Fruit fly (Drosophila melanogaster) whole organism, embryonic: Measurements from ENCODE around the gene mdu.

ENCODE experiments used
- Bgb ChIP-seq: fragments of 200-800 bp; sonication (Bioruptor generic); IDR thresholded peaks from 2 replicates; pipeline ENCODE4 v1.3.6; 2022; ENCODE audit warnings: missing biosample characterization, missing genetic modification characterization; ENCODE audit not compliant: partially characterized antibody
- Blimp-1 ChIP-seq: fragments of 200-800 bp; sonication (Bioruptor generic); optimal IDR thresholded peaks from 3 replicates; lab custom pipeline; 2018; ENCODE audit warnings: missing biosample characterization, missing genetic modification characterization, mild to moderate bottlenecking, moderate library complexity, missing genetic modification reagents
- BtbVII ChIP-seq: fragments of 200-800 bp; sonication (Bioruptor generic); optimal IDR thresholded peaks from 3 replicates; lab custom pipeline; 2017; ENCODE audit warnings: missing biosample characterization, mild to moderate bottlenecking, missing genetic modification characterization
- CG11456 ChIP-seq: fragments of 200-800 bp; sonication (Bioruptor generic); IDR thresholded peaks from 3 replicates; pipeline ENCODE4 v1.3.6; 2022; ENCODE audit warnings: missing biosample characterization, missing genetic modification characterization
- CG11504 ChIP-seq: fragments of 200-800 bp; sonication (Bioruptor generic); optimal IDR thresholded peaks from 3 replicates; lab custom pipeline; 2019; ENCODE audit warnings: missing biosample characterization, mild to moderate bottlenecking, missing genetic modification characterization, moderate library complexity
- CG11696 ChIP-seq: fragments of 200-800 bp; sonication (Bioruptor generic); IDR thresholded peaks from 2 replicates; pipeline ENCODE4 v1.3.6; 2022; ENCODE audit warnings: missing biosample characterization, missing genetic modification characterization
- CG12769 ChIP-seq: fragments of 200-800 bp; sonication (Bioruptor generic); optimal IDR thresholded peaks from 2 replicates; lab custom pipeline; 2019; ENCODE audit warnings: missing biosample characterization, mild to moderate bottlenecking, missing genetic modification characterization, moderate library complexity
- CG13624 ChIP-seq: fragments of 200-800 bp; sonication (Bioruptor generic); optimal IDR thresholded peaks from 2 replicates; lab custom pipeline; 2016; ENCODE audit warnings: missing biosample characterization, missing genetic modification characterization
- CG1647 ChIP-seq: fragments of 200-800 bp; sonication (Bioruptor generic); optimal IDR thresholded peaks from 3 replicates; lab custom pipeline; 2016; ENCODE audit warnings: missing biosample characterization, missing genetic modification characterization
- CG16813 ChIP-seq: fragments of 200-800 bp; sonication (Bioruptor generic); IDR thresholded peaks from 3 replicates; pipeline ENCODE4 v1.3.6; 2022; ENCODE audit warnings: missing biosample characterization, missing genetic modification characterization; ENCODE audit not compliant: partially characterized antibody
- CG17328 ChIP-seq: fragments of 200-800 bp; sonication (Bioruptor generic); IDR thresholded peaks from 2 replicates; pipeline ENCODE4 v1.3.6; 2022; ENCODE audit warnings: missing biosample characterization, missing genetic modification characterization
- CG3407 ChIP-seq: fragments of 200-800 bp; sonication (Bioruptor generic); optimal IDR thresholded peaks from 2 replicates; lab custom pipeline; 2018; ENCODE audit warnings: missing biosample characterization, mild to moderate bottlenecking, missing genetic modification characterization
- CG5953 ChIP-seq: fragments of 200-800 bp; sonication (Bioruptor generic); IDR thresholded peaks from 2 replicates; pipeline ENCODE4 v1.3.6; 2022; ENCODE audit warnings: missing biosample characterization, missing genetic modification characterization
- CG6689 ChIP-seq: fragments of 200-800 bp; sonication (Bioruptor generic); IDR thresholded peaks from 2 replicates; pipeline ENCODE4 v1.3.6; 2022; ENCODE audit warnings: missing biosample characterization, missing genetic modification characterization
- CG7839 ChIP-seq: fragments of 200-800 bp; sonication (Bioruptor generic); optimal IDR thresholded peaks from 3 replicates; lab custom pipeline; 2018; ENCODE audit warnings: missing biosample characterization, mild to moderate bottlenecking, missing genetic modification characterization, moderate library complexity
- CG8388 ChIP-seq: fragments of 200-800 bp; sonication (Bioruptor generic); optimal IDR thresholded peaks from 2 replicates; lab custom pipeline; 2019; ENCODE audit warnings: missing biosample characterization, mild to moderate bottlenecking, missing genetic modification characterization, moderate library complexity
- CG9727 ChIP-seq: fragments of 200-800 bp; sonication (Bioruptor generic); optimal IDR thresholded peaks from 3 replicates; lab custom pipeline; 2017; ENCODE audit warnings: missing biosample characterization, mild to moderate bottlenecking, missing genetic modification characterization
- CkIIα-i1 ChIP-seq: fragments of 200-800 bp; sonication (Bioruptor generic); IDR thresholded peaks from 2 replicates; pipeline ENCODE4 v1.3.6; 2022; ENCODE audit warnings: missing biosample characterization, missing genetic modification characterization
- Dll ChIP-seq: fragments of 200-800 bp; sonication (Bioruptor generic); IDR thresholded peaks from 4 replicates; pipeline ENCODE4 v1.3.6; 2022; ENCODE audit warnings: missing biosample characterization, missing genetic modification characterization; ENCODE audit not compliant: partially characterized antibody
- Ets65A ChIP-seq: fragments of 200-800 bp; sonication (Bioruptor generic); peaks from one replicate; lab custom pipeline; 2016; ENCODE audit warnings: missing biosample characterization, missing genetic modification characterization
- H15 ChIP-seq: fragments of 200-800 bp; sonication (Bioruptor generic); IDR thresholded peaks from 3 replicates; pipeline ENCODE4 v1.3.6; 2022; ENCODE audit warnings: missing biosample characterization, missing genetic modification characterization
- Jarid2 ChIP-seq: fragments of 200-800 bp; sonication (Bioruptor generic); optimal IDR thresholded peaks from 3 replicates; lab custom pipeline; 2017; ENCODE audit warnings: mild to moderate bottlenecking, missing biosample characterization, missing genetic modification reagents, missing genetic modification characterization
- NC2α ChIP-seq: fragments of 200-800 bp; sonication (Bioruptor generic); optimal IDR thresholded peaks from 2 replicates; lab custom pipeline; 2016; ENCODE audit warnings: missing biosample characterization, missing genetic modification characterization
- Opbp ChIP-seq: fragments of 200-800 bp; sonication (Bioruptor generic); IDR thresholded peaks from 3 replicates; pipeline ENCODE4 v1.3.6; 2022; ENCODE audit warnings: missing biosample characterization, missing genetic modification characterization; ENCODE audit not compliant: partially characterized antibody
- Rfx ChIP-seq: fragments of 200-800 bp; sonication (Bioruptor generic); IDR thresholded peaks from 2 replicates; pipeline ENCODE4 v1.3.6; 2022; ENCODE audit warnings: missing biosample characterization, missing genetic modification characterization
- Sox102F ChIP-seq: fragments of 200-800 bp; sonication (Bioruptor generic); optimal IDR thresholded peaks from 2 replicates; lab custom pipeline; 2018; ENCODE audit warnings: missing biosample characterization, mild to moderate bottlenecking, missing genetic modification characterization, moderate library complexity
- Spps ChIP-seq: fragments of 200-800 bp; sonication (Bioruptor generic); optimal IDR thresholded peaks from 2 replicates; lab custom pipeline; 2018; ENCODE audit warnings: missing biosample characterization, mild to moderate bottlenecking, missing genetic modification characterization
- crc ChIP-seq: fragments of 200-800 bp; sonication (Bioruptor generic); optimal IDR thresholded peaks from 2 replicates; lab custom pipeline; 2016; ENCODE audit warnings: missing biosample characterization, missing genetic modification characterization
- crol ChIP-seq: fragments of 200-800 bp; sonication (Bioruptor generic); IDR thresholded peaks from 2 replicates; pipeline ENCODE4 v1.3.6; 2022; ENCODE audit warnings: missing biosample characterization, missing genetic modification characterization
- dimm ChIP-seq: fragments of 200-800 bp; sonication (Bioruptor generic); IDR thresholded peaks from 2 replicates; pipeline ENCODE4 v1.3.6; 2022; ENCODE audit warnings: missing biosample characterization, missing genetic modification characterization
- dmrt99B ChIP-seq: fragments of 200-800 bp; sonication (Bioruptor generic); optimal IDR thresholded peaks from 2 replicates; lab custom pipeline; 2018; ENCODE audit warnings: missing biosample characterization, mild to moderate bottlenecking, missing genetic modification characterization, moderate library complexity
- esg ChIP-seq: fragments of 200-800 bp; sonication (Bioruptor generic); conservative IDR thresholded peaks from 2 replicates; pipeline ENCODE4 v1.3.6; 2022; ENCODE audit warnings: missing biosample characterization, missing genetic modification characterization
- eve ChIP-seq, 2 experiments: fragments of >200 bp; optimal IDR thresholded peaks; 2 replicates each; lab custom pipeline; 2017; ENCODE audit warnings: missing biosample characterization in 2 of 2, missing genetic modification characterization in 2 of 2
- gem ChIP-seq: fragments of 200-800 bp; sonication (Bioruptor generic); optimal IDR thresholded peaks from 2 replicates; lab custom pipeline; 2019; ENCODE audit warnings: missing biosample characterization, mild to moderate bottlenecking, missing genetic modification characterization, moderate library complexity
- her ChIP-seq: fragments of 200-800 bp; sonication (Bioruptor generic); optimal IDR thresholded peaks from 2 replicates; lab custom pipeline; 2016; ENCODE audit warnings: missing biosample characterization, missing genetic modification characterization
- jigr1 ChIP-seq: fragments of 200-800 bp; sonication (Bioruptor generic); IDR thresholded peaks from 3 replicates; pipeline ENCODE4 v1.3.6; 2022; ENCODE audit warnings: missing biosample characterization, missing genetic modification characterization
- kay ChIP-seq: fragments of 200-800 bp; sonication (Bioruptor generic); optimal IDR thresholded peaks from 2 replicates; lab custom pipeline; 2016; ENCODE audit warnings: missing biosample characterization, missing genetic modification characterization
- lab ChIP-seq: fragments of 200-800 bp; sonication (Bioruptor generic); optimal IDR thresholded peaks from 3 replicates; lab custom pipeline; 2017; ENCODE audit warnings: missing biosample characterization, missing genetic modification characterization, mild to moderate bottlenecking, moderate library complexity, missing genetic modification reagents
- mam ChIP-seq: fragments of 200-800 bp; sonication (Bioruptor generic); optimal IDR thresholded peaks from 3 replicates; lab custom pipeline; 2016; ENCODE audit warnings: missing biosample characterization, missing genetic modification characterization
- pan ChIP-seq, 4 experiments: fragments of >200 bp in 3 of 4; fragments of 200-800 bp in 1 of 4; sonication (Bioruptor generic) in 1 of 4; optimal IDR thresholded peaks in 3 of 4; IDR thresholded peaks in 1 of 4; 2 replicates each; pipeline versions ENCODE4 v1.3.6 to Lab custom; 2017 to 2022; ENCODE audit warnings: missing biosample characterization in 2 of 4, missing genetic modification characterization in 2 of 4, mixed read lengths in 1 of 4
- prd ChIP-seq, 3 experiments: fragments of >200 bp in 2 of 3; fragments of 200-800 bp in 1 of 3; sonication (Bioruptor generic) in 1 of 3; optimal IDR thresholded peaks in 2 of 3; IDR thresholded peaks in 1 of 3; 2 replicates in 2 of 3; 3 replicates in 1 of 3; pipeline versions ENCODE4 v1.3.6 to Lab custom; 2017 to 2022; ENCODE audit warnings: missing biosample characterization in 1 of 3, missing genetic modification characterization in 1 of 3
- row ChIP-seq: fragments of 200-800 bp; sonication (Bioruptor generic); IDR thresholded peaks from 3 replicates; pipeline ENCODE4 v1.3.6; 2022; ENCODE audit warnings: missing biosample characterization, missing genetic modification characterization
- sens ChIP-seq: fragments of 200-800 bp; sonication (Bioruptor generic); peaks from one replicate; lab custom pipeline; 2016; ENCODE audit warnings: missing biosample characterization, missing genetic modification characterization
- tin ChIP-seq: fragments of 200-800 bp; sonication (Bioruptor generic); optimal IDR thresholded peaks from 3 replicates; lab custom pipeline; 2016; ENCODE audit warnings: missing biosample characterization, missing genetic modification characterization
- trem ChIP-seq: fragments of 200-800 bp; optimal IDR thresholded peaks from 3 replicates; lab custom pipeline; 2019; ENCODE audit warnings: missing biosample characterization, mild to moderate bottlenecking, missing genetic modification characterization, moderate library complexity
- vfl ChIP-seq: fragments of 200-800 bp; sonication (Bioruptor generic); optimal IDR thresholded peaks from 2 replicates; lab custom pipeline; 2016; ENCODE audit warnings: missing biosample characterization, missing genetic modification characterization

The mdu gene

DNA sequence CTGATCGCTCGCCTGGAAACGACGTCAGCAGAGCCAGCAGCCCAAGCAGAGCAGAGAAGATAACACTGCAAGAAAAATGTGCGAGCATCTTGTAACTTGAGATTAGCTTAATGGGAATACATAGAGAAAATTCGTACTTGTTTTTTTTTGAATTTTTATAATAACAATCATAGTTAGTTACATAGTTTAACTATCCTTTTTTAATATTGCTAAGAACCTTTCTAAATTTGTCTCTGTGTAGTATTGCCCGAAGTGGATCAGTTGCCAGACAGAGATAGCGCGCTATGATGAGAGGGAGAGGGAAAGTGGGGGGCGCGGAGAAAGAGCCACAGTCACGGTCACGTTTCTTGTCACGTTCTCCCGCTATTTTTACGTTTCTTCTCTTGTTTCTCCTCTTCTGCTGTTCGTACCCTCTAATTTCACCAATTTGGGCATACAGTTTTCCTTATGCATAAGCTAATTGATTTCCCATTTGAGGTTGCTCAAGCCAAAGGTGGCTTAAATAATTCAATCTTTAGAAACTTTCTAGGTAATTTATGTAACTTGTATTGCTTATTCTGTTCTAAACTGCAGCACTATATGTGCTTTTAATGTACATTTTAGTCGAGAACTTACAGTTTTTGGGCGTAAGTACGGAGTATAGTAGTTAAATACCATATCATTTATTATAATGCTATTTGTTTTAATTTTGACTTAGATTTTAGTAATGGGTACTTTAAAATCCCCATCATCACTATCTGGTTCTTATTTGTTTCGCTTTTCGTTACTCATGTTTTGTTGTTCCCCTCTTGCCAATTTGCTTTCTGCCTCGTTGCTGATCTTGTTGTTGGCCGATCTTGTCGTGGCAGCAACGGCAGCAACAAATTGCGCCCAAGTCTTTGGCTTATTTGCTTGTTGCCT lies 14.0 kb downstream of the mdu start (continued):
- TF ChIP-seq Rfx (GFP tag; lab: Robert Waterston, UW) = peak; percentile 72
- TF ChIP-seq her = peak; percentile 34
- peak; percentile 28 for TF ChIP-seq BtbVII
- no peak for TF ChIP-seq crc
- TF ChIP-seq mam (GFP tag; lab: Kevin White, UChicago) = peak; percentile 68
- TF ChIP-seq NC2α (GFP tag; lab: Kevin White, UChicago) = peak; percentile 23
- TF ChIP-seq CG13624 (GFP tag; lab: Kevin White, UChicago) = peak; percentile 57
- peak; percentile 78 for TF ChIP-seq CG3407 (GFP tag; lab: Kevin White, UChicago)
- peak; percentile 25 for TF ChIP-seq CG1647
- TF ChIP-seq gem (tag; lab: Kevin White, UChicago) = peak; percentile 90
- no peak for TF ChIP-seq Bgb (GFP tag; lab: Robert Waterston, UW)
- peak; percentile 83 for TF ChIP-seq Spps (tag; lab: Kevin White, UChicago)
- peak; percentile 70 for TF ChIP-seq CG12769 (tag; lab: Kevin White, UChicago)
- peak; percentile 49 for TF ChIP-seq trem (tag; lab: Kevin White, UChicago)
- peak; percentile 81 for TF ChIP-seq dmrt99B (tag; lab: Kevin White, UChicago)
- TF ChIP-seq H15 (GFP tag; lab: Robert Waterston, UW) = peak; percentile 74
- no peak for TF ChIP-seq Dll (GFP tag; lab: Robert Waterston, UW)
- TF ChIP-seq CG8388 = peak; percentile 86
- TF ChIP-seq CG11696 (GFP tag; lab: Robert Waterston, UW) = no peak

DNA sequence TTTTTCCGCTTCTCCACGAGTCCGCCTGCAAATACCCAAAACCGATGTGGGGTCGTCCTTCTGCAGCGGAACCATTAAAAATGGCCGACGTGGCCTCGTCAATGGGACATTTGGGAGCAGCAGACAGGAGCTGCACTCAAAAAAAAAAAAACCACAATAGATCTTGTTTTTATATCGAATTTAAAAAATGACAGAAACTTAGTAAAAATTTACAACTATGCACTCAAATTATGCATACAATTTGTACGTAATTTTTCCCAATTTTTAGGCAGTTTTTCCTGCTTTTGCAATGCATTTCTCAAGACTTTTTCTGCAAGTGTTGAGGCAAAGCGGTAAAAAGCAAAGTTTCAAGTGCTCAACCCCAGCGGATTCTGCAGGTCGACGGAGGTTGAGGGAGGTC lies 36.6 kb downstream of the mdu start:
- TF ChIP-seq dmrt99B (tag; lab: Kevin White, UChicago) = peak; percentile 13
- TF ChIP-seq Opbp (GFP tag; lab: Robert Waterston, UW) = no peak
- no peak for TF ChIP-seq prd (optimal IDR thresholded peaks at IDR 0.05; lab: Kevin White, UChicago)
- TF ChIP-seq prd (GFP tag; IDR thresholded peaks at IDR 0.05; lab: Robert Waterston, UW) = 0 out of 3 replicates have a peak, but pooled peaks have one; percentile 15
- TF ChIP-seq lab = peak; percentile 16
- TF ChIP-seq CG11504 (tag; lab: Kevin White, UChicago) = peak; percentile 22
- TF ChIP-seq gem (tag; lab: Kevin White, UChicago) = peak; percentile 24
- TF ChIP-seq pan (optimal IDR thresholded peaks at IDR 0.05; lab: Kevin White, UChicago) = no peak
- no peak for TF ChIP-seq pan (GFP tag; optimal IDR thresholded peaks at IDR 0.05 in 1 of 2, IDR thresholded peaks at IDR 0.05 in 1 of 2)
- no peak for TF ChIP-seq Jarid2 (GFP tag; lab: Kevin White, UChicago)
- peak; percentile 16 for TF ChIP-seq Ets65A (GFP tag; lab: Kevin White, UChicago)
- peak; percentile 1 for TF ChIP-seq Blimp-1 (GFP tag; lab: Kevin White, UChicago)
- TF ChIP-seq eve (GFP tag; optimal IDR thresholded peaks at IDR 0.05; lab: Kevin White, UChicago) = no peak
- TF ChIP-seq Sox102F (GFP tag; lab: Kevin White, UChicago) = peak; percentile 14
- TF ChIP-seq CG7839 = peak; percentile 11
- TF ChIP-seq CG6689 (GFP tag; lab: Robert Waterston, UW) = 0 out of 2 replicates have a peak, but pooled peaks have one; percentile 9
- TF ChIP-seq row (GFP tag; lab: Robert Waterston, UW) = 0 out of 3 replicates have a peak, but pooled peaks have one; percentile 21
- TF ChIP-seq sens (GFP tag; lab: Kevin White, UChicago) = peak; percentile 54
- TF ChIP-seq CG17328 (GFP tag; lab: Robert Waterston, UW) = no peak

DNA sequence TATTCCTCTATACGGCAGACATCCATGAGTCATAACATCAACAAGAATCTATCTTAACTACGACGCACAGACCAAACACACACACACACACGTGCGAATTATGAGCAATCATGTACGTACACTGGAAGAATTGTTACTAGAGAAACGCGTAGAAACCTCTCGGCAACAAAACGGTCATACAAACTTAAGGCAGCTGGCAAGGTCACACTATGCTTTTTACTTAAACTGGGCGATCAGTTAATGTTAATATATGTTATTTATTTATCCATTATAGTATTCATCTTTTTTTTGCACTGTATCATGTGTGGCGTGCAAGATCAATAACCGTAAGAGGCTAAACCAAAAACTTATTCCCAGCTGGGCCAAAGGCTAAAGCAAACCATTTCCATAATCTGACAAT lies 42.2 kb downstream of the mdu start:
- no peak for TF ChIP-seq CkIIα-i1 (GFP tag; lab: Robert Waterston, UW)
- no peak for TF ChIP-seq dimm
- TF ChIP-seq CG9727 (GFP tag; lab: Kevin White, UChicago) = peak; percentile 16
- TF ChIP-seq crol = no peak
- no peak for TF ChIP-seq CG11456 (GFP tag; lab: Robert Waterston, UW)
- TF ChIP-seq her = no peak
- TF ChIP-seq esg = no peak
- TF ChIP-seq kay (GFP tag; lab: Kevin White, UChicago) = no peak
- TF ChIP-seq vfl (GFP tag; lab: Kevin White, UChicago) = no peak
- no peak for TF ChIP-seq jigr1 (GFP tag; lab: Robert Waterston, UW)
- no peak for TF ChIP-seq CG5953
- peak; percentile 14 for TF ChIP-seq tin
- no peak for TF ChIP-seq CG16813 (GFP tag; lab: Robert Waterston, UW)
